Worm (Caenorhabditis elegans) whole organism, L1 larva: Measurements from ENCODE around the gene C28A5.6.

Experiments used
- C04F5.9 ChIP-seq: sonication (generic microtip); optimal IDR thresholded peaks from 2 replicates; lab custom pipeline; 2016; ENCODE audit warnings: missing genetic modification characterization, missing compliant biosample characterization
- elt-2 ChIP-seq: sonication (generic microtip); optimal IDR thresholded peaks from 2 replicates; lab custom pipeline; 2016; ENCODE audit warnings: missing genetic modification characterization, mild to moderate bottlenecking, inconsistent platforms, missing compliant biosample characterization, missing genetic modification reagents
- elt-3 ChIP-seq, 6 experiments: fragments of 150-350 bp in 1 of 6; sonication (generic microtip); optimal IDR thresholded peaks; 2 replicates each; lab custom pipeline; 2017 to 2018; ENCODE audit warnings: missing biosample characterization in 6 of 6, missing genetic modification characterization in 6 of 6, inconsistent platforms in 1 of 6
- fos-1 ChIP-seq: fragments of 150-350 bp; optimal IDR thresholded peaks from 2 replicates; lab custom pipeline; 2014; ENCODE audit warnings: missing biosample characterization, missing genetic modification characterization
- nhr-12 ChIP-seq: sonication (generic microtip); optimal IDR thresholded peaks from 2 replicates; lab custom pipeline; 2017; ENCODE audit warnings: missing biosample characterization, missing genetic modification characterization
- pqm-1 ChIP-seq: sonication (generic microtip); optimal IDR thresholded peaks from 3 replicates; lab custom pipeline; 2017; ENCODE audit warnings: missing biosample characterization, missing genetic modification characterization
- tbx-2 ChIP-seq: sonication (generic microtip); optimal IDR thresholded peaks from 2 replicates; lab custom pipeline; 2016; ENCODE audit warnings: missing genetic modification characterization, missing compliant biosample characterization
- unc-62 ChIP-seq: fragments of 150-350 bp; optimal IDR thresholded peaks from 2 replicates; lab custom pipeline; 2014; ENCODE audit warnings: missing biosample characterization, missing genetic modification reagents, missing genetic modification characterization
- ztf-11 ChIP-seq, 2 experiments: sonication (generic microtip); optimal IDR thresholded peaks; 2 replicates each; lab custom pipeline; 2016 to 2017; ENCODE audit warnings: missing genetic modification characterization in 2 of 2, missing biosample characterization in 1 of 2, missing compliant biosample characterization in 1 of 2

DNA sequence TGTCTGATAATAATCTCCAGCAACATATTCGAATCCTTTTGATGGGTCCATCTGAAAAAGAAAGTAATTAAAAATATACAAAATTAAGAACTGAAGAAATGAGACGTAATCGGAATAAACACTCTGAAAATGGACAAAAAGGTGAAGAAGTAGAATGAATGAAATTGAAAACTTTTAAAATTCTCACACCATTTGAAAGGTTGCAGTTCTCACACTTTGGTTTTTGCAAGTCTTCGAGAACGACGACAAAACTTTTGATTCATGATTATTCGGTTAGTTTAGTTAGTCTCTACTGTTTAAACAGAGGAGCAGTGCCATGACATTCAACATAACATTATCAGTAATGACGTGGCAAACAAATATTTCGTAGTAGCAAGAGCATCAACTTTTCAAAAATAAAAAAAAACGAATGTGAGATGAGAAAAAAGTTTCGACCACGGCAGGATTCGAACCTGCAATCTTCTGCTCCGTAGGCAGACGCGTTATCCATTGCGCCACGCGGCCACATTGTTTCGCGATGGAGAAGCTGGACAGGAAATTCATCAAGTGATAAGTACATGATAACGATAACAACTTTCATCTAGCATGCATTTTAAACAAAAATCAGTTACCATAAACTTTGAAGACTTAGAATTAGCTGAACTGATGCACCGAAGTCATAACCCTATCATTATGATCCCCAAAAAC, 20.7 kb upstream of the C28A5.6 start, which contains the start of gene ceh-43:
- TF ChIP-seq tbx-2 (no peak), elt-3 (tag; optimal IDR thresholded peaks at IDR 0.05; lab: Kevin White, UChicago) (no peak), C04F5.9 (tag; lab: Kevin White, UChicago) (no peak), unc-62 (GFP tag; lab: Kevin White, UChicago) (no peak), ztf-11 (tag; optimal IDR thresholded peaks at IDR 0.05; lab: Kevin White, UChicago) (no peak), pqm-1 (tag; lab: Kevin White, UChicago) (no peak), fos-1 (tag; lab: Kevin White, UChicago) (no peak), nhr-12 (tag; lab: Kevin White, UChicago) (no peak), elt-2 (peak; percentile 14)
